Worm (Caenorhabditis elegans) whole organism, L4 larva: ENCODE data around the gene F56D6.21.
A peak's percentile ranks its signal among the peaks of the same experiment; 100 is the strongest.

Source experiments
- F26F4.8 ChIP-seq: fragments of 200-800 bp; sonication (Bioruptor generic); conservative IDR thresholded peaks from 2 replicates; pipeline ENCODE4 v1.3.6; 2022; ENCODE audit warnings: missing genetic modification characterization, missing compliant biosample characterization
- F37D6.2 ChIP-seq: sonication (generic microtip); optimal IDR thresholded peaks from 2 replicates; lab custom pipeline; 2016; ENCODE audit warnings: mild to moderate bottlenecking, missing genetic modification characterization, missing compliant biosample characterization
- F44E2.7 ChIP-seq: fragments of 200-800 bp; sonication (Bioruptor generic); IDR thresholded peaks from 2 replicates; pipeline ENCODE4 v2.1.2; 2022; ENCODE audit warnings: missing genetic modification characterization, missing compliant biosample characterization
- Y48G9A.11 ChIP-seq: fragments of 200-800 bp; sonication (Bioruptor generic); IDR thresholded peaks from 2 replicates; pipeline ENCODE4 v1.3.6; 2022; ENCODE audit warnings: missing genetic modification reagents, missing genetic modification characterization, missing compliant biosample characterization
- aha-1 ChIP-seq: fragments of 150-350 bp; peaks from one replicate; lab custom pipeline; 2014; ENCODE audit warnings: missing biosample characterization, missing genetic modification characterization
- attf-4 ChIP-seq: sonication (generic microtip); optimal IDR thresholded peaks from 3 replicates; lab custom pipeline; 2017; ENCODE audit warnings: missing biosample characterization, missing genetic modification characterization
- ceh-32 ChIP-seq: sonication (generic microtip); optimal IDR thresholded peaks from 2 replicates; lab custom pipeline; 2016; ENCODE audit warnings: mild to moderate bottlenecking, missing genetic modification characterization, missing compliant biosample characterization; ENCODE audit not compliant: poor library complexity
- ceh-82 ChIP-seq: sonication (generic microtip); optimal IDR thresholded peaks from 2 replicates; lab custom pipeline; 2017; ENCODE audit warnings: missing biosample characterization, missing genetic modification characterization
- daf-16 ChIP-seq, 3 experiments: sonication (generic microtip); optimal IDR thresholded peaks; 2 replicates each; lab custom pipeline; 2016 to 2017; ENCODE audit warnings: missing genetic modification characterization in 3 of 3, missing genetic modification reagents in 3 of 3, mild to moderate bottlenecking in 2 of 3, missing compliant biosample characterization in 2 of 3, missing biosample characterization in 1 of 3, moderate library complexity in 1 of 3
- dmd-8 ChIP-seq: fragments of 200-800 bp; sonication (Bioruptor generic); IDR thresholded peaks from 2 replicates; pipeline ENCODE4 v1.3.6; 2022; ENCODE audit warnings: missing genetic modification characterization, missing compliant biosample characterization
- duxl-1 ChIP-seq: sonication (generic microtip); optimal IDR thresholded peaks from 2 replicates; lab custom pipeline; 2016; ENCODE audit warnings: mild to moderate bottlenecking, missing genetic modification characterization, moderate library complexity, missing compliant biosample characterization; ENCODE audit not compliant: poor library complexity
- fos-1 ChIP-seq: fragments of 150-350 bp; optimal IDR thresholded peaks from 2 replicates; lab custom pipeline; 2014; ENCODE audit warnings: missing biosample characterization, missing genetic modification characterization
- hlh-30 ChIP-seq: sonication (generic microtip); optimal IDR thresholded peaks from 2 replicates; lab custom pipeline; 2017; ENCODE audit warnings: antibody characterized with exemption, mild to moderate bottlenecking, missing genetic modification characterization, missing compliant biosample characterization; ENCODE audit not compliant: insufficient read depth
- jun-1 ChIP-seq: fragments of 150-350 bp; optimal IDR thresholded peaks from 2 replicates; lab custom pipeline; 2014; ENCODE audit warnings: missing biosample characterization, missing genetic modification reagents, missing genetic modification characterization
- lin-13 ChIP-seq: fragments of 150-350 bp; optimal IDR thresholded peaks from 2 replicates; lab custom pipeline; 2014; ENCODE audit warnings: missing biosample characterization, missing genetic modification reagents, missing genetic modification characterization
- lir-3 ChIP-seq: sonication (generic microtip); optimal IDR thresholded peaks from 2 replicates; lab custom pipeline; 2016; ENCODE audit warnings: mild to moderate bottlenecking, missing genetic modification characterization, missing compliant biosample characterization
- mdl-1 ChIP-seq, 2 experiments: fragments of 150-350 bp in 1 of 2; sonication (generic microtip) in 1 of 2; optimal IDR thresholded peaks; 2 replicates each; lab custom pipeline; 2014 to 2017; ENCODE audit warnings: missing biosample characterization in 2 of 2, missing genetic modification characterization in 2 of 2
- mep-1 ChIP-seq: fragments of 150-350 bp; sonication (generic microtip); optimal IDR thresholded peaks from 3 replicates; lab custom pipeline; 2014; ENCODE audit warnings: missing biosample characterization, missing genetic modification characterization
- nhr-102 ChIP-seq: sonication (generic microtip); optimal IDR thresholded peaks from 2 replicates; lab custom pipeline; 2016; ENCODE audit warnings: mild to moderate bottlenecking, missing genetic modification characterization, moderate library complexity, missing compliant biosample characterization
- nhr-48 ChIP-seq: sonication (generic microtip); optimal IDR thresholded peaks from 2 replicates; lab custom pipeline; 2016; ENCODE audit warnings: mild to moderate bottlenecking, missing genetic modification characterization, missing compliant biosample characterization
- nhr-77 ChIP-seq: fragments of 150-350 bp; optimal IDR thresholded peaks from 2 replicates; lab custom pipeline; 2014; ENCODE audit warnings: missing biosample characterization, missing genetic modification characterization
- pqm-1 ChIP-seq: sonication (generic microtip); optimal IDR thresholded peaks from 2 replicates; lab custom pipeline; 2017; ENCODE audit warnings: missing biosample characterization, missing genetic modification characterization
- rbr-2 ChIP-seq: sonication (generic microtip); optimal IDR thresholded peaks from 2 replicates; lab custom pipeline; 2016; ENCODE audit warnings: missing genotype, missing genetic modification characterization, missing compliant biosample characterization
- set-16 ChIP-seq: fragments of 200-800 bp; sonication (Bioruptor generic); IDR thresholded peaks from 2 replicates; pipeline ENCODE4 v1.3.6; 2022; ENCODE audit warnings: missing genetic modification reagents, missing genetic modification characterization, missing compliant biosample characterization
- skn-1 ChIP-seq: fragments of 150-350 bp; optimal IDR thresholded peaks from 2 replicates; lab custom pipeline; 2014; ENCODE audit warnings: missing biosample characterization, missing genetic modification characterization
- spr-3 ChIP-seq: fragments of 200-800 bp; sonication (Bioruptor generic); optimal IDR thresholded peaks from 2 replicates; lab custom pipeline; 2018; ENCODE audit warnings: mild to moderate bottlenecking, missing genetic modification characterization, missing compliant biosample characterization
- tra-1 ChIP-seq: fragments of 200-800 bp; sonication (Bioruptor generic); IDR thresholded peaks from 2 replicates; pipeline ENCODE4 v1.3.6; 2022; ENCODE audit warnings: missing genetic modification reagents, missing genetic modification characterization, missing compliant biosample characterization
- unc-62 ChIP-seq, 3 experiments: fragments of 150-350 bp in 1 of 3; sonication (generic microtip); optimal IDR thresholded peaks in 2 of 3; peaks in 1 of 3; 1 replicate in 1 of 3; 2 replicates in 2 of 3; lab custom pipeline; 2014 to 2017; ENCODE audit warnings: missing biosample characterization in 3 of 3, missing genetic modification characterization in 3 of 3, missing genetic modification reagents in 3 of 3, missing genotype in 1 of 3
- zfp-2 ChIP-seq: sonication (generic microtip); optimal IDR thresholded peaks from 2 replicates; lab custom pipeline; 2016; ENCODE audit warnings: mild to moderate bottlenecking, missing genetic modification characterization, missing compliant biosample characterization
- zip-2 ChIP-seq: fragments of 150-350 bp; optimal IDR thresholded peaks from 2 replicates; lab custom pipeline; 2014; ENCODE audit warnings: missing biosample characterization, missing genetic modification characterization
- ztf-11 ChIP-seq: fragments of 150-350 bp; optimal IDR thresholded peaks from 2 replicates; lab custom pipeline; 2014; ENCODE audit warnings: missing biosample characterization, missing genetic modification characterization

F56D6.21 gene

ce11 chrIV:3899719-3900554 lies 4.8 kb upstream of the F56D6.21 start, which contains the start of gene srz-62 (continued):
- TF ChIP-seq Y48G9A.11 (GFP tag; lab: Robert Waterston, UW) = no peak
- TF ChIP-seq fos-1 (tag; lab: Kevin White, UChicago) = peak; percentile 87
- no peak for TF ChIP-seq zfp-2 (tag; lab: Kevin White, UChicago)
- peak in 1 of 2 experiments; percentile 76 for TF ChIP-seq daf-16 (GFP tag; optimal IDR thresholded peaks at IDR 0.05; lab: Kevin White, UChicago)
- peak; percentile 97 for TF ChIP-seq daf-16 (tag; optimal IDR thresholded peaks at IDR 0.05; lab: Kevin White, UChicago)
- TF ChIP-seq nhr-102 = no peak
- peak in 1 of 2 experiments; percentile 70 for TF ChIP-seq mdl-1 (tag; optimal IDR thresholded peaks at IDR 0.05; lab: Kevin White, UChicago)
- TF ChIP-seq ceh-32 (tag; lab: Kevin White, UChicago) = no peak
- TF ChIP-seq jun-1 (tag; lab: Kevin White, UChicago) = peak; percentile 80
- TF ChIP-seq duxl-1 (tag; lab: Kevin White, UChicago) = peak; percentile 47
- TF ChIP-seq zip-2 (tag; lab: Kevin White, UChicago) = no peak
- no peak for TF ChIP-seq attf-4 (tag; lab: Kevin White, UChicago)
- peak; percentile 100 for TF ChIP-seq pqm-1 (tag; lab: Kevin White, UChicago)
- TF ChIP-seq skn-1 (tag; lab: Kevin White, UChicago) = no peak
- peak in 1 of 2 experiments; percentile 63 for TF ChIP-seq unc-62 (GFP tag; optimal IDR thresholded peaks at IDR 0.05 in 1 of 2; lab: Kevin White, UChicago)
- no peak for TF ChIP-seq unc-62 (tag; optimal IDR thresholded peaks at IDR 0.05; lab: Kevin White, UChicago)
- no peak for TF ChIP-seq set-16 (GFP tag; lab: Robert Waterston, UW)
- TF ChIP-seq aha-1 (tag; lab: Kevin White, UChicago) = peak; percentile 71
- peak; percentile 99 for TF ChIP-seq nhr-77 (tag; lab: Kevin White, UChicago)
- TF ChIP-seq, all 104 proteins: peak for 21

- no peak for TF ChIP-seq attf-4 (tag; lab: Kevin White, UChicago)
- TF ChIP-seq F44E2.7 = no peak
- TF ChIP-seq F26F4.8 (GFP tag; lab: Robert Waterston, UW) = no peak
- no peak for TF ChIP-seq rbr-2 (tag; lab: Kevin White, UChicago)
- TF ChIP-seq, all 104 proteins: peak for 0
Observed at ce11 chrIV:3902955-3903354, 1.8 kb upstream of the F56D6.21 start, which contains the start of gene F56D6.6. F56D6.6 (plus strand) TSS chrIV:3903255.

DNA sequence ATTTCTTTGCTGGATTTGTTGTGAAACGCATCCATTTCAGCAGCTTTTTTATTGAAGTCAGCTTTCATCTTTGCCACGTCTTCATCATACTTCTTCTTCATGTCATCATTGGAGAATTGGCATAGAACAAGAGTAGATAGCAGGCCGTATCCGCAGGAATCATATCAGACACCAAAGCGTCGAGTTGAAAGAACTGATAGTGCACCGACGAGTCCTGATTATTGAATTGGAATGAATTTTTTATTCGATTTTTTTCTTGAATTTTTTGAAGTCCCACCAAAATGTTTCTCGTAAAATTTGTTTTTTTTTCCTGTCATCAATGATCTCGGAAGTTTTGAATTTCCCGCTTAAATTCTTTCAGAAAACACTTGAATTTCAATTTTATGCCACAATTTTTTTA lies 1.7 kb downstream of the F56D6.21 start, which contains the start of gene F56D6.11:
F56D6.11 (minus strand) TSS at position 101 of the 400 bp plus-strand sequence.
- TF ChIP-seq ceh-82 (tag; lab: Kevin White, UChicago) (no peak), spr-3 (GFP tag; lab: Kevin White, UChicago) (no peak), nhr-48 (tag; lab: Kevin White, UChicago) (no peak), lin-13 (GFP tag; lab: Kevin White, UChicago) (no peak), mep-1 (tag; lab: Kevin White, UChicago) (no peak), ztf-11 (tag; lab: Kevin White, UChicago) (no peak), attf-4 (tag; lab: Kevin White, UChicago) (no peak), tra-1 (GFP tag; lab: Robert Waterston, UW) (no peak), hlh-30 (no peak), rbr-2 (tag; lab: Kevin White, UChicago) (no peak), dmd-8 (GFP tag; lab: Robert Waterston, UW) (no peak), F37D6.2 (tag; lab: Kevin White, UChicago) (no peak), jun-1 (tag; lab: Kevin White, UChicago) (no peak), set-16 (GFP tag; lab: Robert Waterston, UW) (no peak), lir-3 (tag; lab: Kevin White, UChicago) (no peak), duxl-1 (tag; lab: Kevin White, UChicago) (no peak)
